Fruit fly (Drosophila melanogaster) whole organism, pupa: ENCODE measurements around the gene mRpS6.

Source experiments
- CG10348 ChIP-seq: fragments of 200-800 bp; sonication (Bioruptor generic); IDR thresholded peaks from 2 replicates; pipeline ENCODE4 v1.3.6; 2022; ENCODE audit warnings: missing biosample characterization, missing genetic modification characterization
- CG12605 ChIP-seq: fragments of 200-800 bp; sonication (Bioruptor generic); IDR thresholded peaks from 2 replicates; pipeline ENCODE4 v1.3.6; 2022; ENCODE audit warnings: missing biosample characterization, missing genetic modification characterization
- CG13204 ChIP-seq: fragments of 200-800 bp; sonication (Bioruptor generic); optimal IDR thresholded peaks from 2 replicates; lab custom pipeline; 2018; ENCODE audit warnings: missing biosample characterization, mild to moderate bottlenecking, missing genetic modification characterization, moderate library complexity
- CG14655 ChIP-seq: fragments of 200-800 bp; sonication (Bioruptor generic); optimal IDR thresholded peaks from 3 replicates; lab custom pipeline; 2017; ENCODE audit warnings: mild to moderate bottlenecking, missing biosample characterization, missing genetic modification reagents, missing genetic modification characterization
- CG15710 ChIP-seq: fragments of 200-800 bp; sonication (Bioruptor generic); optimal IDR thresholded peaks from 2 replicates; lab custom pipeline; 2018; ENCODE audit warnings: missing biosample characterization, mild to moderate bottlenecking, missing genetic modification characterization, moderate library complexity
- CG17806 ChIP-seq: fragments of 200-800 bp; sonication (Bioruptor generic); optimal IDR thresholded peaks from 2 replicates; lab custom pipeline; 2018; ENCODE audit warnings: missing biosample characterization, mild to moderate bottlenecking, missing genetic modification characterization, moderate library complexity
- CG32121 ChIP-seq: fragments of 200-800 bp; sonication (Bioruptor generic); IDR thresholded peaks from 2 replicates; pipeline ENCODE4 v1.3.6; 2022; ENCODE audit warnings: missing biosample characterization, missing genetic modification characterization
- CG34367 ChIP-seq: fragments of 200-800 bp; sonication (Bioruptor generic); optimal IDR thresholded peaks from 2 replicates; lab custom pipeline; 2018; ENCODE audit warnings: missing biosample characterization, mild to moderate bottlenecking, missing genetic modification characterization
- CG4496 ChIP-seq: fragments of 200-800 bp; sonication (Bioruptor generic); IDR thresholded peaks from 3 replicates; pipeline ENCODE4 v1.3.6; 2022; ENCODE audit warnings: missing biosample characterization, missing genetic modification characterization
- CG8159 ChIP-seq: fragments of 200-800 bp; sonication (Bioruptor generic); optimal IDR thresholded peaks from 3 replicates; lab custom pipeline; 2018; ENCODE audit warnings: missing biosample characterization, mild to moderate bottlenecking, missing genetic modification characterization, moderate library complexity
- CG8301 ChIP-seq: fragments of 200-800 bp; sonication (Bioruptor generic); optimal IDR thresholded peaks from 2 replicates; lab custom pipeline; 2018; ENCODE audit warnings: missing biosample characterization, mild to moderate bottlenecking, missing genetic modification characterization
- CG9948 ChIP-seq: fragments of 200-800 bp; sonication (Bioruptor generic); optimal IDR thresholded peaks from 2 replicates; lab custom pipeline; 2018; ENCODE audit warnings: missing biosample characterization, mild to moderate bottlenecking, missing genetic modification characterization, moderate library complexity
- D1 ChIP-seq: fragments of 200-800 bp; sonication (Bioruptor generic); optimal IDR thresholded peaks from 2 replicates; lab custom pipeline; 2018; ENCODE audit warnings: missing biosample characterization, mild to moderate bottlenecking, missing genetic modification characterization, moderate library complexity
- EcR ChIP-seq: fragments of 200-800 bp; sonication (Bioruptor generic); optimal IDR thresholded peaks from 3 replicates; lab custom pipeline; 2019; ENCODE audit warnings: missing biosample characterization, missing genetic modification characterization, mild to moderate bottlenecking, moderate library complexity, missing genetic modification reagents
- Ets98B ChIP-seq: fragments of 200-800 bp; sonication (Bioruptor generic); IDR thresholded peaks from 2 replicates; pipeline ENCODE4 v1.3.6; 2022; ENCODE audit warnings: missing biosample characterization, missing genetic modification characterization
- Pif1A ChIP-seq: fragments of 200-800 bp; sonication (Bioruptor generic); optimal IDR thresholded peaks from 3 replicates; lab custom pipeline; 2016; ENCODE audit warnings: missing biosample characterization, missing genetic modification characterization
- Pif1B ChIP-seq: fragments of 200-800 bp; sonication (Bioruptor generic); optimal IDR thresholded peaks from 3 replicates; lab custom pipeline; 2016; ENCODE audit warnings: missing biosample characterization, missing genetic modification characterization
- Snoo ChIP-seq: fragments of 200-800 bp; sonication (Bioruptor generic); optimal IDR thresholded peaks from 3 replicates; lab custom pipeline; 2017; ENCODE audit warnings: missing biosample characterization, mild to moderate bottlenecking, missing genetic modification characterization, inconsistent platforms
- fd96Ca ChIP-seq: fragments of 200-800 bp; sonication (Bioruptor generic); IDR thresholded peaks from 3 replicates; pipeline ENCODE4 v1.3.6; 2022; ENCODE audit warnings: missing biosample characterization, missing genetic modification characterization
- gl ChIP-seq: fragments of 200-800 bp; sonication (Bioruptor generic); optimal IDR thresholded peaks from 2 replicates; lab custom pipeline; 2018; ENCODE audit warnings: missing biosample characterization, mild to moderate bottlenecking, missing genetic modification characterization
- rn ChIP-seq: fragments of 200-800 bp; sonication (Bioruptor generic); IDR thresholded peaks from 2 replicates; pipeline ENCODE4 v1.3.6; 2022; ENCODE audit warnings: missing biosample characterization, missing genetic modification characterization

Gene mRpS6

DNA sequence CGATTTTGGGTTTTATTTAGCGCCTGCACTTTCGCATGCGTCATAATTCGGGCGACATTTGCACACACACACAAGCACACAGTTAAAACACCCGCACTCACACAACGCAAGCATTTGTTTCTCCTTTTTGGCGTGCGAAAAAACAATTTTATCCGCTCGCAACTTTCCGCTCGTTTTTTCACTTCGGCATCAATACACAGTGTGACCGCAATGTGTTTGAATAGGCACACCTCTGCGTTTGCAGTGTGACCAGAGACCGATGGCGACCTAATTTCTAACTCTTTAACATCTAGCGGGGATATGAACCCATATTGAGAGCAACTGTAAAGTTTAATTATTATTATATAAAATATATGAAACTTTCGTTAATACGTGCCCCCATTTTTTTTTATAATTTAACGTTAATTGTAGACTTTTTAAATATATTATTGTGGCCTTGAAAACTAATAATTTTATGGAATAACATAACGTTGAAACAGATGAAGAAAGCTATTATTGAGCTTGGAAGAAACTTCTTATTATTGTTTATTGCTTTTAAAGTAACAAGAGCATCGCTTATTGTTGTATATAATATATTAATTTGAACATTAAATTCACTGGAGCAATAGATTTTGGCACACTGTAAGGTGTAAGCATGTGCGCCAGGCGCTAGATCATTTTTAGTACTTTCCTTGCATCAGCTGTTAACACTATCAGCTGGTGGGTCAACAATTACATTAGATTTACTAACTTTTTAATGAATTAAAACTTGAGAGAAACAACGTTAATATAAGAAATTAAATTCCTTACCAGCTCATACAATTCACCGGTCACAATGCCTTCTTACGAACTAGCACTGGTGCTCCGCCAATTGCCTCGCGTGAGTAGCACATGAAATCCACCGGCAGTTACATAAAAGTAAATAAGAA, at the start of gene mRpS6, which contains the start of gene Cip4:
mRpS6 (plus strand) TSS at position 664 of the 908 bp plus-strand sequence.
Cip4 (minus strand) TSS at position 216 of the 908 bp plus-strand sequence.
- TF ChIP-seq CG8301 (tag; lab: Kevin White, UChicago) (no peak), Pif1B (GFP tag; lab: Kevin White, UChicago) (no peak), CG17806 (tag; lab: Kevin White, UChicago) (peak; percentile 65), CG10348 (GFP tag; lab: Robert Waterston, UW) (no peak), CG14655 (GFP tag; lab: Kevin White, UChicago) (no peak), CG15710 (tag; lab: Kevin White, UChicago) (peak; percentile 81), CG12605 (GFP tag; lab: Robert Waterston, UW) (peak; percentile 54), Pif1A (GFP tag; lab: Kevin White, UChicago) (no peak), gl (peak; percentile 41), CG8159 (tag; lab: Kevin White, UChicago) (no peak), CG4496 (GFP tag; lab: Robert Waterston, UW) (peak; percentile 63), rn (no peak), fd96Ca (GFP tag; lab: Robert Waterston, UW) (peak; percentile 26; the same call in 1 of the 3 replicates), CG34367 (tag; lab: Kevin White, UChicago) (peak; percentile 63), CG9948 (tag; lab: Kevin White, UChicago) (peak; percentile 74), Snoo (tag; lab: Kevin White, UChicago) (peak; percentile 62), D1 (no peak), Ets98B (GFP tag; lab: Robert Waterston, UW) (peak; percentile 55), CG13204 (GFP tag; lab: Kevin White, UChicago) (no peak), EcR (GFP tag; lab: Kevin White, UChicago) (peak; percentile 13), CG32121 (GFP tag; lab: Robert Waterston, UW) (peak; percentile 45; the same call in 1 of the 2 replicates)
- TF ChIP-seq, all 21 proteins: peak for 12

DNA sequence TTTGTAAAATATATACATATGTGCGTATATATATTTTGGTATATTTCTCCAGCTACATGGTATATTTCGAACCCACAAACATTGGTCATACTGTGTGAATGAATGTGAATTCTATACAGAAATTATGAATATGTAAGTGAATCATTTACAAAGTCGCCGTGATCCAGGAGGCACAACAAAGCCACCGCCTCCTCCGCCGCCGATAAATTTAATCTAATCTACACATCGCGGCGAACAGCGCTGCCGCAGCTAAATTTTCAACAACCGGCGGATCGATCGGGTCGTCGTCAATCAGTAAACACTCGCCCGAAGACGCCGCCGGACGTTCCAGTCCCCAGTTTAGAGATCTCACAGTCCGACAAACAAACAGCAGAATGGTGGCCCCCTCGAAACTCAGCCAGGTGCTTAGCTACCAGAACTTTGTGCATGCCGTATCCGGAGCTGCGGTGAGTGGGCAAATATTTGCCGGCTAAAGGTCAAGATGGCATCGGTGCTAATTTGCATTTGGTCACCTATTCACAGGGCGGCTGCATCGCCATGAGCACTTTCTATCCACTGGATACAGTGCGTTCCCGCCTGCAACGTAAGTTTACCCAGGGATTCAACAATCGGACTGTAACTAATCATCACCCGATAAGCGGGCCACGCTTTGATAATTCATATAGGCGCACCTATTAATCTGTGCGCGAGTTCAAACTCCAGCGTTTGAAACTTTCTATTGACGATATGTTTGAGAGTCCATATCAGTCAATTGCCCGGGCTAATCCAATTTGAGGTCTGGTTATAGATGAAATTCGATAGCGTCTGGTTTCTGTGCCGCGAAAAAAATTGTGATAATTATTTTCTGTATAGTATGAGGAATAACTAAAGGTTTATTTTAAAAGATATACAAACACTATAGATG, 45.4 kb upstream of the mRpS6 start, which contains the start of gene PMP34:
PMP34 (plus strand) TSS at position 79 of the 904 bp plus-strand sequence.
- TF ChIP-seq CG15710 (tag; lab: Kevin White, UChicago) (no peak), CG34367 (tag; lab: Kevin White, UChicago) (no peak), CG13204 (GFP tag; lab: Kevin White, UChicago) (no peak), CG32121 (GFP tag; lab: Robert Waterston, UW) (0 out of 2 replicates have a peak, but pooled peaks have one; percentile 15), Ets98B (GFP tag; lab: Robert Waterston, UW) (no peak), EcR (GFP tag; lab: Kevin White, UChicago) (no peak)
- TF ChIP-seq, all 21 proteins: peak for 1

DNA sequence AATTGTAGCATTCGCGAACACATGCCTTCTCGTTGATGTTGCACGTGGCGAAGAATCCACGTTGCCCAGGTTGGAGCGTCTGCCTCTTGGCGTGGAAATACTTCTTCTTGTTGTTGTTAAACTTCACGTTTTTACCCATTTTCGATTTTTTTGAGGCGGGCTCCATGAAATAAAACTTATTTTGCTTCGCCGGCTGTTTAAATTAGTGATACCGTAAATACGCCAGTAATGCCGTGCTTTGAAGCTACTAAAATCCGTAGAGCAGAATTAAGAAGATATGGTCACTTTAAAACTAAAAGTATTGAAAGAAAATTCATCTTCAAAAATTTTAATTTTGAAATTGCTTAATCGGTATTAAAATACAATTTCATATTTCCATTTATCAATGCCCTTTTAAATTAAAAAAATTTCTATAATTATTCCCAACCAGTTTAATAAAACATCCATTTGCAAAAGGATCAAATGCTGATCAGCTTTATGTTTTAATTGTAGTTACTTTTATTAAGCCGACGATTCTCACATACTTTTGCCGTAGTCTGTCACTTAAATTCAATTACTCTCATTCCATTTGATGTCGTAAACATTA, 42.2 kb upstream of the mRpS6 start, which contains the start of gene CG15014:
CG15014 (minus strand) TSS at position 228 of the 586 bp plus-strand sequence.
- TF ChIP-seq gl (no peak), D1 (peak; percentile 62)
- TF ChIP-seq, all 21 proteins: peak for 1

dm6 chr3L:4328048-4328447, 36.3 kb upstream of the mRpS6 start:
- TF ChIP-seq CG12605 (GFP tag; lab: Robert Waterston, UW) (no peak), CG13204 (GFP tag; lab: Kevin White, UChicago) (no peak), Ets98B (GFP tag; lab: Robert Waterston, UW) (no peak), Pif1A (GFP tag; lab: Kevin White, UChicago) (no peak), CG17806 (tag; lab: Kevin White, UChicago) (no peak)

DNA sequence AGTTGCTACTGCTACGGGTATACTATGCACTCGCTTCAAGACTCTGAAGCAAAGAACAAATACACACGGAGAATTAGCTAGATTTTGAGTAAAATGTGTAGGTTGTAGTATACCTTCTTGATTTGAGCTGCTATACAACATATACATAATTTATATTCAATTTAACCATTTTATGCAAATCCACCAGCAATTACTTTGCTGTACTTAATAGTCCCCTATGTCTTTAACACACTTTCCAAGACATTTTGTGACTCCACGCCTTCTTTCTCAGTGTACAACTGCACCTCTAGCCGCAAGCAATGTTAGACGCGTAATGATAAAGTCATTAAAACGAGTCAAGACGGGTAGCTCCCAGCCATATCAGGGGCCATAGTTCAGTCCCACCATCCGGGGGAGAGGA, 27.8 kb upstream of the mRpS6 start:
- peak; percentile 55; the same call in 2 of the 3 replicates for TF ChIP-seq fd96Ca (GFP tag; lab: Robert Waterston, UW)
- no peak for TF ChIP-seq CG34367 (tag; lab: Kevin White, UChicago)
- TF ChIP-seq CG10348 (GFP tag; lab: Robert Waterston, UW): no peak
- TF ChIP-seq CG8159 (tag; lab: Kevin White, UChicago): peak; percentile 67
- no peak for TF ChIP-seq CG15710 (tag; lab: Kevin White, UChicago)
- peak; percentile 70 for TF ChIP-seq Ets98B (GFP tag; lab: Robert Waterston, UW)
- TF ChIP-seq CG8301 (tag; lab: Kevin White, UChicago): peak; percentile 69
- no peak for TF ChIP-seq Snoo (tag; lab: Kevin White, UChicago)
- TF ChIP-seq CG13204 (GFP tag; lab: Kevin White, UChicago): no peak
- no peak for TF ChIP-seq EcR (GFP tag; lab: Kevin White, UChicago)
- TF ChIP-seq CG4496 (GFP tag; lab: Robert Waterston, UW): peak; percentile 66; the same call in 2 of the 3 replicates
- TF ChIP-seq CG12605 (GFP tag; lab: Robert Waterston, UW): no peak
- TF ChIP-seq Pif1B (GFP tag; lab: Kevin White, UChicago): no peak
- TF ChIP-seq Pif1A (GFP tag; lab: Kevin White, UChicago): peak; percentile 27
- TF ChIP-seq CG17806 (tag; lab: Kevin White, UChicago): peak; percentile 28
- no peak for TF ChIP-seq D1
- peak; percentile 79 for TF ChIP-seq CG14655 (GFP tag; lab: Kevin White, UChicago)
- TF ChIP-seq gl: peak; percentile 50
- TF ChIP-seq CG32121 (GFP tag; lab: Robert Waterston, UW): peak; percentile 75
- TF ChIP-seq rn: no peak
- no peak for TF ChIP-seq CG9948 (tag; lab: Kevin White, UChicago)
